Fruit fly (Drosophila melanogaster): ENCODE data around the gene AdipoR.

AdipoR gene

dm6 chr3R:22515384-22515783, 32.3 kb downstream of the AdipoR start:
- TF ChIP-seq dsf (GFP tag; optimal IDR thresholded peaks at IDR 0.05; ENCODE audit: borderline replicate concordance) (no peak), foxo (GFP tag; optimal IDR thresholded peaks at IDR 0.05) (peak in 1 of 2 experiments; percentile 5)

- TF ChIP-seq dsf (GFP tag; optimal IDR thresholded peaks at IDR 0.05; ENCODE audit: borderline replicate concordance) (no peak), Myc (optimal IDR thresholded peaks at IDR 0.05) (no peak), HLH106 (tag; optimal IDR thresholded peaks at IDR 0.05) (no peak), Sp1 (GFP tag; optimal IDR thresholded peaks at IDR 0.05) (no peak), Jra (GFP tag; optimal IDR thresholded peaks at IDR 0.05) (no peak), dl (GFP tag; optimal IDR thresholded peaks at IDR 0.05; ENCODE audit: insufficient read depth in 1 of 2, partially characterized antibody in 2 of 2) (no peak), usp (GFP tag; optimal IDR thresholded peaks at IDR 0.05) (no peak), Rel (GFP tag; optimal IDR thresholded peaks at IDR 0.05) (no peak), Rel (tag; optimal IDR thresholded peaks at IDR 0.05) (no peak), Mio (GFP tag; optimal IDR thresholded peaks at IDR 0.05) (no peak), sv (GFP tag; optimal IDR thresholded peaks at IDR 0.05) (no peak), Hnf4 (GFP tag; optimal IDR thresholded peaks at IDR 0.05) (no peak), Hr83 (GFP tag; optimal IDR thresholded peaks at IDR 0.05; ENCODE audit: poor library complexity, severe bottlenecking) (no peak), Dfd (GFP tag; optimal IDR thresholded peaks at IDR 0.05) (no peak), OdsH (GFP tag; optimal IDR thresholded peaks at IDR 0.05) (no peak), Hr78 (GFP tag; optimal IDR thresholded peaks at IDR 0.05) (no peak)
Measured at dm6 chr3R:22503630-22504029, 44.0 kb downstream of the AdipoR start.

DNA sequence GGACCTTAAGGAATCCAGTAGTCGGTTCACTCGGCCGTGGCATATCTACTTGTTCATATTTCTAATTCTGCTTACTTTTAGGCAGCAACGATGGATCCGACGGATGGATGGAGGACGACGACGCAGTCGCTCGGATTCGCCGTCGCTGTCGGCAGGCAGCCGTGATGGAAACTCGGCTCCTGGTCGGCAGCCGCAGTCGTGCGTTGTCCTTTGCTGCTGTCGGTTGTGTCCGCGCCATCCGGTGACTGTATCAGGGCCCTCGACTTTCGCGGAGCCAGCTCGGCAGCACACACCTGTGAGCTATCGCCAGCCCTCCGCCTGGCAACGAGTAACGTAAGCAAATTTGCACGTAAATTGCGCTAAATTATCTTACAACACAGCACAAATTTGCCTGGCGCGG, 50.6 kb downstream of the AdipoR start, which contains the start of gene Octbeta1R:
Gene Octbeta1R (plus strand): TSS at position 191 of the 400 bp plus-strand sequence.
- TF ChIP-seq CG32264 (GFP tag; optimal IDR thresholded peaks at IDR 0.05) (no peak), sage (GFP tag; optimal IDR thresholded peaks at IDR 0.05) (no peak), sv (GFP tag; optimal IDR thresholded peaks at IDR 0.05) (no peak), Dfd (GFP tag; optimal IDR thresholded peaks at IDR 0.05) (no peak), rgr (GFP tag; optimal IDR thresholded peaks at IDR 0.05) (no peak), Jra (GFP tag; optimal IDR thresholded peaks at IDR 0.05) (no peak)

DNA sequence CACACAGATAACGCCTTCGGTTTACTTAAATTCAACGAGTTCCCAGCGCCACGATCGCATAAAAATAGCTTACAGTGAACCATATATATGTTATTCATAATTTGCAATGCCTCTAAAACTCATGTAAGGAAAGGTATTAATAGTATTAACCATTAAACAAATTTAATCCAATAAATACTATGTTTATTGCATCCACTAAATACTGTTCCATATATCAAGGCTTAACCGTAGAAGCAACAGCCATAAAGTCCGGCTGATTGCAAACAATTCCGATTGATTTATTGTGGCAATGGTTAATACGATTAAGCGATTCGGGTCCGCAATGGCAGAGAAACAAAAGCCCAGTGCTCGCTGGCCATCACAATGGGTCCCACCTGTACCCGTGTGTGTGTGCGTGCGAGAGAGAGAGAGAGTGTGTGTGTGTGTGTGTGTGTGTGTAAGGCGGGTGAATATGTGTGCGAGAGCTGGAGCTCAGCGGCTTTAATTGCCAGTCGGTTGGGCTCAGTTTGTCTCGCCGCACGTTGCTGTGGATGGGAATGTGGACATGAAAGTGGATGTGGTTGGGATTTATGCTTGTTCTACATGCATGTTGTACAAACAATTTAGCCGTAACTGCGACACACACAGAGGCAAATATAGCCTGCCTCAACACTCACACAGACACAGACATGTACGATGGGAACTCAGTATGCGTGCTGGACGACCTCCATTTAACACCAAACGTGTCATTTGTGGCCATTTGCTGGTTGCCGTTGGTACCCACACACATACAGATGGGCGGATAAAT, 52.9 kb downstream of the AdipoR start:
- TF ChIP-seq pan (optimal IDR thresholded peaks at IDR 0.05) (no peak), h (GFP tag; optimal IDR thresholded peaks at IDR 0.05) (peak; percentile 2), fru (GFP tag; optimal IDR thresholded peaks at IDR 0.05) (peak; percentile 82)

Data from whole organism, wandering third instar larva.